Fruit fly (Drosophila melanogaster) whole organism, prepupa: ENCODE results near the gene Mhc.

Source experiments
- Blimp-1 ChIP-seq: fragments of 200-800 bp; sonication (Bioruptor generic); optimal IDR thresholded peaks from 3 replicates; lab custom pipeline; 2017; ENCODE audit warnings: missing biosample characterization, missing genetic modification characterization, mild to moderate bottlenecking, moderate library complexity, missing genetic modification reagents
- CG3032 ChIP-seq: fragments of 200-800 bp; optimal IDR thresholded peaks from 2 replicates; lab custom pipeline; 2019; ENCODE audit warnings: missing biosample characterization, mild to moderate bottlenecking, missing genetic modification characterization, moderate library complexity
- CG34406 ChIP-seq: fragments of 200-800 bp; sonication (Bioruptor generic); optimal IDR thresholded peaks from 3 replicates; lab custom pipeline; 2016; ENCODE audit warnings: missing biosample characterization, missing genetic modification characterization
- CG6163 ChIP-seq: fragments of 200-800 bp; sonication (Bioruptor generic); IDR thresholded peaks from 3 replicates; pipeline ENCODE4 v1.3.6; 2022; ENCODE audit warnings: missing biosample characterization, missing genetic modification characterization
- CG6854 ChIP-seq: fragments of 200-800 bp; sonication (Bioruptor generic); optimal IDR thresholded peaks from 2 replicates; lab custom pipeline; 2017; ENCODE audit warnings: missing biosample characterization, mild to moderate bottlenecking, missing genetic modification characterization
- CG8119 ChIP-seq: fragments of 200-800 bp; sonication (Bioruptor generic); IDR thresholded peaks from 3 replicates; pipeline ENCODE4 v1.3.6; 2022; ENCODE audit warnings: missing biosample characterization, missing genetic modification characterization
- CG8632 ChIP-seq: fragments of 200-800 bp; sonication (Bioruptor generic); optimal IDR thresholded peaks from 3 replicates; lab custom pipeline; 2016; ENCODE audit warnings: missing biosample characterization, missing genetic modification characterization
- Hr39 ChIP-seq: fragments of 200-800 bp; sonication (Bioruptor generic); optimal IDR thresholded peaks from 2 replicates; lab custom pipeline; 2016; ENCODE audit warnings: missing biosample characterization, missing genetic modification characterization
- Met ChIP-seq: fragments of 200-800 bp; sonication (Bioruptor generic); optimal IDR thresholded peaks from 3 replicates; lab custom pipeline; 2016; ENCODE audit warnings: missing biosample characterization, missing genetic modification characterization
- dsx ChIP-seq: fragments of 200-800 bp; optimal IDR thresholded peaks from 3 replicates; lab custom pipeline; 2019; ENCODE audit warnings: missing biosample characterization, mild to moderate bottlenecking, missing genetic modification characterization, moderate library complexity; ENCODE audit not compliant: poor library complexity, severe bottlenecking
- fd85E ChIP-seq: fragments of 200-800 bp; sonication (Bioruptor generic); optimal IDR thresholded peaks from 3 replicates; lab custom pipeline; 2016; ENCODE audit warnings: missing biosample characterization, missing genetic modification characterization
- topi ChIP-seq: fragments of 200-800 bp; sonication (Bioruptor generic); optimal IDR thresholded peaks from 3 replicates; lab custom pipeline; 2016; ENCODE audit warnings: missing biosample characterization, missing genetic modification characterization

DNA sequence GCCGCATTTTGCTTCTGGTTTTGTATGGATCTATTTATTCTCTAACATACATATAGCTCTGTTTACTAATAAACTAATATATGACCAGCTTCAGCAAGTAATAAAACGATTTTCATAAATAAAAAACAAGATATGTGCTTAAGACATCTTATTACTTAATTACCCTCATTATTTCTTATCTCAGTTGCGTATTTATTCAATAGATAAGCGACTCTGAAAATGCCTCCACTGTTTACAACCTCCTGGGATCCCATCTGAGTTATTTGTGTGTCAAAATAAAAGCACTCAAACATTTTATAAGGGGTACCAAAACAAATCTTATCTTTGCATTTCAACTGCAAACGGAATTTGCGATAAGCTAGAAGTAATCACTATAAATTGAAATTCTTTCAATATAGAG is 53.3 kb downstream of the Mhc start:
- TF ChIP-seq Hr39 (GFP tag; lab: Kevin White, UChicago) (no peak), dsx (GFP tag; lab: Kevin White, UChicago) (no peak), CG34406 (GFP tag; lab: Kevin White, UChicago) (no peak), fd85E (no peak), topi (GFP tag; lab: Kevin White, UChicago) (no peak), CG3032 (no peak), CG6854 (no peak), Met (GFP tag; lab: Kevin White, UChicago) (no peak), CG6163 (GFP tag; lab: Robert Waterston, UW) (no peak), CG8119 (GFP tag; lab: Robert Waterston, UW) (no peak), Blimp-1 (GFP tag; lab: Kevin White, UChicago) (no peak), CG8632 (no peak)
